Fruit fly (Drosophila melanogaster): ENCODE results near the gene neo.

The neo gene

dm6 chr3R:29787891-29788549 is 30.9 kb upstream of the neo start (continued):
- TF ChIP-seq Jarid2 (GFP tag; optimal IDR thresholded peaks at IDR 0.05) (no peak), Mes4 (GFP tag; optimal IDR thresholded peaks at IDR 0.05) (no peak), CG6654 (GFP tag; optimal IDR thresholded peaks at IDR 0.05) (no peak), tgo (GFP tag; IDR thresholded peaks at IDR 0.05) (no peak), lov (optimal IDR thresholded peaks at IDR 0.05) (no peak), lov (GFP tag; IDR thresholded peaks at IDR 0.05) (no peak), Gsc (GFP tag; IDR thresholded peaks at IDR 0.05) (no peak), gsb (GFP tag; IDR thresholded peaks at IDR 0.05) (no peak), CG14860 (GFP tag; IDR thresholded peaks at IDR 0.05; ENCODE audit: partially characterized antibody) (no peak), CG18764 (GFP tag; optimal IDR thresholded peaks at IDR 0.05) (no peak), Abd-B (GFP tag; optimal IDR thresholded peaks at IDR 0.05) (no peak), vvl (GFP tag; IDR thresholded peaks at IDR 0.05) (peak; percentile 8; the same call in 1 of the 2 replicates), schlank (tag; optimal IDR thresholded peaks at IDR 0.05) (no peak), Doc2 (GFP tag; IDR thresholded peaks at IDR 0.05) (no peak), CG4820 (GFP tag; optimal IDR thresholded peaks at IDR 0.05) (no peak), D (optimal IDR thresholded peaks at IDR 0.05) (no peak), D (GFP tag; optimal IDR thresholded peaks at IDR 0.05) (no peak), ATbp (GFP tag; optimal IDR thresholded peaks at IDR 0.05) (peak; percentile 29), sob (GFP tag; IDR thresholded peaks at IDR 0.05) (0 out of 2 replicates have a peak, but pooled peaks have one; percentile 10), cg (GFP tag; optimal IDR thresholded peaks at IDR 0.05) (peak; percentile 33), CG4707 (GFP tag; optimal IDR thresholded peaks at IDR 0.05) (no peak), CG18619 (GFP tag; optimal IDR thresholded peaks at IDR 0.05) (no peak), unpg (GFP tag; optimal IDR thresholded peaks at IDR 0.05) (no peak), gro (GFP tag; optimal IDR thresholded peaks at IDR 0.05) (no peak), Ravus (GFP tag; IDR thresholded peaks at IDR 0.05) (no peak), dan (GFP tag; IDR thresholded peaks at IDR 0.05) (no peak), CG14965 (GFP tag; optimal IDR thresholded peaks at IDR 0.05; ENCODE audit: borderline replicate concordance) (no peak), CG14441 (GFP tag; IDR thresholded peaks at IDR 0.05) (no peak), Pdp1 (GFP tag; optimal IDR thresholded peaks at IDR 0.05) (no peak), ttk (GFP tag; IDR thresholded peaks at IDR 0.05) (no peak), ken (GFP tag; IDR thresholded peaks at IDR 0.05) (no peak), Dip2 (GFP tag; IDR thresholded peaks at IDR 0.05) (no peak)

dm6 chr3R:29790183-29790582 is 28.7 kb upstream of the neo start:
- TF ChIP-seq CG12236 (GFP tag; optimal IDR thresholded peaks at IDR 0.05) (no peak), gfzf (GFP tag; optimal IDR thresholded peaks at IDR 0.05) (no peak), Pdp1 (GFP tag; optimal IDR thresholded peaks at IDR 0.05) (peak in 1 of 2 experiments; percentile 49), CG7357 (GFP tag; IDR thresholded peaks at IDR 0.05) (0 out of 3 replicates have a peak, but pooled peaks have one; percentile 10), CG2120 (GFP tag; optimal IDR thresholded peaks at IDR 0.05) (no peak), sr (GFP tag; IDR thresholded peaks at IDR 0.05) (peak; percentile 90), CG43689 (GFP tag; IDR thresholded peaks at IDR 0.05) (no peak), vvl (GFP tag; IDR thresholded peaks at IDR 0.05) (0 out of 2 replicates have a peak, but pooled peaks have one; percentile 30), CG11696 (GFP tag; IDR thresholded peaks at IDR 0.05) (0 out of 2 replicates have a peak, but pooled peaks have one; percentile 25)

All from whole organism, embryonic.